Fruit fly (Drosophila melanogaster): ENCODE results near the gene crn.

DNA sequence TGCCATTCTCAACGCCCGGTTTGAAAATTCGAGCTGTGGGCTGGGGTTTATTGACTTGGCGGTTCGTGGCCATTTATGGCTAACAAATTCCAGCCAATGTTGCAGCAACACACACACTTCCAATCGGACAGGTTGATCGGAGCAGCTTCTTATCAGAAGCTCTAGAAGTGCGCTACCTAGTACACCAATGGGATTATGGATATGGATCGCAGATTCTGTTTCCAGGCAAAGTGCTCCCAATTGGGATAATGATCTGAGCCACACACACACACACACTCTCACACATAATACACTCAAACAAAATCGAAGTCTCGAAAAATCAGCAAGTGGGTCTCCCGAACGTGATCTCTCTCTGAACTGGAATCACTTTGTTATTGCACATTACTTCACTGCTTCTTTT lies 28.2 kb downstream of the crn start:
- TF ChIP-seq CG9609 (GFP tag; optimal IDR thresholded peaks at IDR 0.05) (no peak), dmrt11E (tag; optimal IDR thresholded peaks at IDR 0.05) (no peak), CG16813 (GFP tag; IDR thresholded peaks at IDR 0.05; ENCODE audit: partially characterized antibody) (no peak), Opbp (GFP tag; IDR thresholded peaks at IDR 0.05; ENCODE audit: partially characterized antibody) (no peak), Lim3 (GFP tag; IDR thresholded peaks at IDR 0.05) (no peak)
